Fruit fly (Drosophila melanogaster) whole organism, prepupa: Measurements from ENCODE around the gene CG18744.

Experiments used
- CG10631 ChIP-seq: fragments of 200-800 bp; sonication (Bioruptor generic); optimal IDR thresholded peaks from 2 replicates; lab custom pipeline; 2016; ENCODE audit warnings: missing biosample characterization, missing genetic modification characterization
- CG10669 ChIP-seq: fragments of 200-800 bp; sonication (Bioruptor generic); optimal IDR thresholded peaks from 3 replicates; lab custom pipeline; 2018; ENCODE audit warnings: missing biosample characterization, mild to moderate bottlenecking, missing genetic modification characterization, moderate library complexity
- CG11294 ChIP-seq: fragments of 200-800 bp; sonication (Bioruptor generic); IDR thresholded peaks from 2 replicates; pipeline ENCODE4 v1.3.6; 2022; ENCODE audit warnings: missing biosample characterization, missing genetic modification characterization
- CG11762 ChIP-seq: fragments of 200-800 bp; sonication (Bioruptor generic); optimal IDR thresholded peaks from 3 replicates; lab custom pipeline; 2016; ENCODE audit warnings: missing biosample characterization, missing genetic modification characterization; ENCODE audit not compliant: insufficient read depth
- CG15336 ChIP-seq: fragments of 200-800 bp; sonication (Bioruptor generic); IDR thresholded peaks from 2 replicates; pipeline ENCODE4 v1.3.6; 2022; ENCODE audit warnings: missing biosample characterization, missing genetic modification characterization
- CG1621 ChIP-seq: fragments of 200-800 bp; sonication (Bioruptor generic); optimal IDR thresholded peaks from 3 replicates; lab custom pipeline; 2018; ENCODE audit warnings: missing biosample characterization, mild to moderate bottlenecking, missing genetic modification characterization
- CG16779 ChIP-seq: fragments of 200-800 bp; sonication (Bioruptor generic); optimal IDR thresholded peaks from 3 replicates; lab custom pipeline; 2017; ENCODE audit warnings: missing biosample characterization, mild to moderate bottlenecking, missing genetic modification characterization
- CG3032 ChIP-seq: fragments of 200-800 bp; optimal IDR thresholded peaks from 2 replicates; lab custom pipeline; 2019; ENCODE audit warnings: missing biosample characterization, mild to moderate bottlenecking, missing genetic modification characterization, moderate library complexity
- CG31627 ChIP-seq: fragments of 200-800 bp; sonication (Bioruptor generic); optimal IDR thresholded peaks from 3 replicates; lab custom pipeline; 2016; ENCODE audit warnings: missing biosample characterization, missing genetic modification characterization
- CG32006 ChIP-seq: fragments of 200-800 bp; sonication (Bioruptor generic); optimal IDR thresholded peaks from 3 replicates; lab custom pipeline; 2017; ENCODE audit warnings: missing biosample characterization, mild to moderate bottlenecking, missing genetic modification characterization
- CG34406 ChIP-seq: fragments of 200-800 bp; sonication (Bioruptor generic); optimal IDR thresholded peaks from 3 replicates; lab custom pipeline; 2016; ENCODE audit warnings: missing biosample characterization, missing genetic modification characterization
- CG6163 ChIP-seq: fragments of 200-800 bp; sonication (Bioruptor generic); IDR thresholded peaks from 3 replicates; pipeline ENCODE4 v1.3.6; 2022; ENCODE audit warnings: missing biosample characterization, missing genetic modification characterization
- CG6276 ChIP-seq: fragments of 200-800 bp; sonication (Bioruptor generic); optimal IDR thresholded peaks from 2 replicates; lab custom pipeline; 2017; ENCODE audit warnings: missing biosample characterization, mild to moderate bottlenecking, missing genetic modification characterization
- CG6808 ChIP-seq: fragments of 200-800 bp; sonication (Bioruptor generic); optimal IDR thresholded peaks from 3 replicates; lab custom pipeline; 2017; ENCODE audit warnings: missing biosample characterization, missing genetic modification characterization, mild to moderate bottlenecking, moderate library complexity, missing genetic modification reagents
- CG6854 ChIP-seq: fragments of 200-800 bp; sonication (Bioruptor generic); optimal IDR thresholded peaks from 2 replicates; lab custom pipeline; 2017; ENCODE audit warnings: missing biosample characterization, mild to moderate bottlenecking, missing genetic modification characterization
- CG7368 ChIP-seq: fragments of 200-800 bp; sonication (Bioruptor generic); optimal IDR thresholded peaks from 3 replicates; lab custom pipeline; 2016; ENCODE audit warnings: missing biosample characterization, missing genetic modification characterization
- CG8119 ChIP-seq: fragments of 200-800 bp; sonication (Bioruptor generic); IDR thresholded peaks from 3 replicates; pipeline ENCODE4 v1.3.6; 2022; ENCODE audit warnings: missing biosample characterization, missing genetic modification characterization
- CG8632 ChIP-seq: fragments of 200-800 bp; sonication (Bioruptor generic); optimal IDR thresholded peaks from 3 replicates; lab custom pipeline; 2016; ENCODE audit warnings: missing biosample characterization, missing genetic modification characterization
- CG9139 ChIP-seq: fragments of 200-800 bp; sonication (Bioruptor generic); optimal IDR thresholded peaks from 3 replicates; lab custom pipeline; 2017; ENCODE audit warnings: missing biosample characterization, mild to moderate bottlenecking, missing genetic modification characterization
- Eip78C ChIP-seq: fragments of 200-800 bp; sonication (Bioruptor generic); peaks from one replicate; lab custom pipeline; 2016; ENCODE audit warnings: missing biosample characterization, missing genetic modification characterization
- Ets21C ChIP-seq: fragments of 200-800 bp; sonication (Bioruptor generic); optimal IDR thresholded peaks from 3 replicates; lab custom pipeline; 2016; ENCODE audit warnings: missing biosample characterization, missing genetic modification characterization
- Gug ChIP-seq: fragments of 200-800 bp; sonication (Bioruptor generic); IDR thresholded peaks from 2 replicates; pipeline ENCODE4 v1.3.6; 2022; ENCODE audit warnings: missing biosample characterization, missing genetic modification characterization
- Hr38 ChIP-seq: sonication (Bioruptor generic); optimal IDR thresholded peaks from 2 replicates; lab custom pipeline; 2016; ENCODE audit warnings: missing biosample characterization, missing genetic modification characterization
- Hr4 ChIP-seq: fragments of 200-800 bp; sonication (Bioruptor generic); optimal IDR thresholded peaks from 3 replicates; lab custom pipeline; 2016; ENCODE audit warnings: missing biosample characterization, missing genetic modification characterization
- Lpt ChIP-seq: fragments of 200-800 bp; sonication (Bioruptor generic); optimal IDR thresholded peaks from 3 replicates; lab custom pipeline; 2016; ENCODE audit warnings: missing biosample characterization, missing genetic modification characterization
- Met ChIP-seq: fragments of 200-800 bp; sonication (Bioruptor generic); optimal IDR thresholded peaks from 3 replicates; lab custom pipeline; 2016; ENCODE audit warnings: missing biosample characterization, missing genetic modification characterization
- OdsH ChIP-seq: fragments of 200-800 bp; sonication (Bioruptor generic); optimal IDR thresholded peaks from 3 replicates; lab custom pipeline; 2016; ENCODE audit warnings: missing biosample characterization, missing genetic modification characterization
- Sox102F ChIP-seq: fragments of 200-800 bp; sonication (Bioruptor generic); optimal IDR thresholded peaks from 2 replicates; lab custom pipeline; 2016; ENCODE audit warnings: missing biosample characterization, mild to moderate bottlenecking, missing genetic modification characterization
- Sox14 ChIP-seq: fragments of 200-800 bp; sonication (Bioruptor generic); optimal IDR thresholded peaks from 3 replicates; lab custom pipeline; 2016; ENCODE audit warnings: missing biosample characterization, missing genetic modification characterization
- Sox15 ChIP-seq: fragments of 200-800 bp; sonication (Bioruptor generic); optimal IDR thresholded peaks from 3 replicates; lab custom pipeline; 2016; ENCODE audit warnings: missing biosample characterization, missing genetic modification characterization
- achi ChIP-seq: fragments of 200-800 bp; sonication (Bioruptor generic); optimal IDR thresholded peaks from 3 replicates; lab custom pipeline; 2016; ENCODE audit warnings: missing biosample characterization, missing genetic modification characterization
- cyc ChIP-seq: fragments of 200-800 bp; sonication (Bioruptor generic); optimal IDR thresholded peaks from 3 replicates; lab custom pipeline; 2016; ENCODE audit warnings: missing biosample characterization, missing genetic modification characterization
- dac ChIP-seq: fragments of 200-800 bp; sonication (Bioruptor generic); optimal IDR thresholded peaks from 2 replicates; lab custom pipeline; 2017; ENCODE audit warnings: missing biosample characterization, mild to moderate bottlenecking, missing genetic modification characterization
- eg ChIP-seq: fragments of 200-800 bp; sonication (Bioruptor generic); IDR thresholded peaks from 3 replicates; pipeline ENCODE4 v1.3.6; 2022; ENCODE audit warnings: missing biosample characterization, missing genetic modification characterization
- fd59A ChIP-seq: fragments of 200-800 bp; sonication (Bioruptor generic); optimal IDR thresholded peaks from 2 replicates; lab custom pipeline; 2017; ENCODE audit warnings: missing biosample characterization, mild to moderate bottlenecking, missing genetic modification characterization, missing genetic modification reagents
- fkh ChIP-seq: fragments of 200-800 bp; sonication (Bioruptor generic); optimal IDR thresholded peaks from 3 replicates; lab custom pipeline; 2017; ENCODE audit warnings: missing biosample characterization, mild to moderate bottlenecking, missing genetic modification characterization, moderate library complexity
- net ChIP-seq: fragments of 200-800 bp; sonication (Bioruptor generic); optimal IDR thresholded peaks from 3 replicates; lab custom pipeline; 2016; ENCODE audit warnings: missing biosample characterization, missing genetic modification characterization
- pdm3 ChIP-seq: fragments of 200-800 bp; sonication (Bioruptor generic); optimal IDR thresholded peaks from 3 replicates; lab custom pipeline; 2016; ENCODE audit warnings: missing biosample characterization, missing genetic modification characterization
- salr ChIP-seq, 2 experiments: fragments of 200-800 bp; sonication (Bioruptor generic); optimal IDR thresholded peaks; 3 replicates each; lab custom pipeline; 2016 to 2018; ENCODE audit warnings: missing biosample characterization in 2 of 2, missing genetic modification characterization in 2 of 2, mild to moderate bottlenecking in 1 of 2
- spab ChIP-seq: fragments of 200-800 bp; sonication (Bioruptor generic); optimal IDR thresholded peaks from 2 replicates; lab custom pipeline; 2017; ENCODE audit warnings: missing biosample characterization, mild to moderate bottlenecking, missing genetic modification characterization, missing genetic modification reagents
- ss ChIP-seq, 2 experiments: fragments of 200-800 bp; sonication (Bioruptor generic); optimal IDR thresholded peaks; 2 replicates in 1 of 2; 3 replicates in 1 of 2; lab custom pipeline; 2017 to 2018; ENCODE audit warnings: mild to moderate bottlenecking in 2 of 2, missing biosample characterization in 2 of 2, missing genetic modification characterization in 2 of 2, moderate library complexity in 1 of 2
- svp ChIP-seq: fragments of 200-800 bp; sonication (Bioruptor generic); peaks from one replicate; lab custom pipeline; 2016; ENCODE audit warnings: missing biosample characterization, missing genetic modification characterization
- vri ChIP-seq: fragments of 200-800 bp; sonication (Bioruptor generic); optimal IDR thresholded peaks from 3 replicates; lab custom pipeline; 2016; ENCODE audit warnings: missing biosample characterization, mild to moderate bottlenecking, missing genetic modification characterization

The CG18744 gene

DNA sequence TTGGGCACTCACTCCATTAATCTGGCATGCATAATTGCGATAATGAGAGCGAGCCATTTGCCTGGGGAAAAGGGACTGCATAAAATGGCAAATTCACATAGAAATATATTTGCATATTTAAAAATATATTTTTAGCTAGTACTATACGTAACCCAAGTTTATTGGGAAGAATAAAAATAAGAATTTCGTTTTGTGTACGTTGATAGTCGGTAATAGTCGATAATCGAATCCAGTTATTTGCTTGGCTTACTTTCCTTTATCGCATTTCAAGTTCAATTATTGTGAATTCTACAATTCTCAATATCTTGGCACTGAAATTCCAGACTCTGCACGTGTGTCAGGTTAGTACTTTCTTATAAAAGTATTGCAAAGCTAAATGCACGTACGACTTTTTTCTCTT is 4.1 kb upstream of the CG18744 start, which contains the start of gene CG3014:
Gene CG3014 (minus strand): TSS at position 101 of the 400 bp plus-strand sequence.
- no peak for TF ChIP-seq Lpt
- no peak for TF ChIP-seq CG8632 (GFP tag; lab: Kevin White, UChicago)
- no peak for TF ChIP-seq achi (GFP tag; lab: Kevin White, UChicago)
- no peak for TF ChIP-seq CG11294 (GFP tag; lab: Robert Waterston, UW)
- no peak for TF ChIP-seq pdm3 (GFP tag; lab: Kevin White, UChicago)
- TF ChIP-seq Sox102F: no peak
- no peak for TF ChIP-seq Hr38 (GFP tag; lab: Kevin White, UChicago)
- no peak for TF ChIP-seq salr (GFP tag; optimal IDR thresholded peaks at IDR 0.05; lab: Kevin White, UChicago)
- TF ChIP-seq Ets21C (GFP tag; lab: Kevin White, UChicago): no peak
- no peak for TF ChIP-seq fkh (GFP tag; lab: Kevin White, UChicago)
- no peak for TF ChIP-seq CG32006

DNA sequence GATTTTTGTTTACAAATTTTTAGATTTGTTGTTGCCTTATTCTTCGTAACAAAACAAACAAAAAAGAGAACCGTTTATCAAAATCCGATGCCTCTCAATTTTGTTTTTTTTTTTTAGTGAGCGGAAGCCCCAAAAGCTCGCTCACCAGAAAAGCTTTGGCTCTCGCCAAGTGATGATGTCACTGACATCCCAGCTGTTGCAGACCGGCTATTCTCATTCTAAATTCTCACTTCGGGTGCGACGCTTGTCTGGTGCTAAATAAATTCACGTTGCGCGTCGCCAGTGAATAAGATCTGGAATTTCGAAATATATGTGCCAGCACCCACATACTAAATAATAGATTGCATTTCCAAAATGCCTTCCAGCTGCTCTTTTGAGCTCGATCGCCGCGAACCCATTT is 4.7 kb downstream of the CG18744 start, which contains the start of gene CG2641:
Gene CG2641 (plus strand): TSS at position 215 of the 400 bp plus-strand sequence.
- TF ChIP-seq CG15336 (GFP tag; lab: Robert Waterston, UW): peak; percentile 90
- no peak for TF ChIP-seq Gug
- no peak for TF ChIP-seq Met (GFP tag; lab: Kevin White, UChicago)
- TF ChIP-seq Eip78C (GFP tag; lab: Kevin White, UChicago): peak; percentile 59
- no peak for TF ChIP-seq CG10631 (GFP tag; lab: Kevin White, UChicago)
- no peak for TF ChIP-seq Sox15
- peak; percentile 16 for TF ChIP-seq spab (GFP tag; lab: Kevin White, UChicago)
- TF ChIP-seq CG8119 (GFP tag; lab: Robert Waterston, UW): peak; percentile 89
- TF ChIP-seq net (GFP tag; lab: Kevin White, UChicago): peak; percentile 65
- no peak for TF ChIP-seq CG31627 (GFP tag; lab: Kevin White, UChicago)
- peak; percentile 25 for TF ChIP-seq Sox102F
- peak; percentile 92 for TF ChIP-seq eg (GFP tag; lab: Robert Waterston, UW)
- peak; percentile 51 for TF ChIP-seq svp
- TF ChIP-seq CG6276 (GFP tag; lab: Kevin White, UChicago): peak; percentile 75
- no peak for TF ChIP-seq Hr4
- TF ChIP-seq Lpt: peak; percentile 3
- TF ChIP-seq CG9139 (GFP tag; lab: Kevin White, UChicago): peak; percentile 48
- TF ChIP-seq CG11762 (GFP tag; lab: Kevin White, UChicago): no peak
- no peak for TF ChIP-seq Hr38 (GFP tag; lab: Kevin White, UChicago)
- TF ChIP-seq ss (GFP tag; optimal IDR thresholded peaks at IDR 0.05; lab: Kevin White, UChicago): peak in 1 of 2 experiments; percentile 58
- peak; percentile 28 for TF ChIP-seq pdm3 (GFP tag; lab: Kevin White, UChicago)
- TF ChIP-seq CG7368 (GFP tag; lab: Kevin White, UChicago): peak; percentile 18
- no peak for TF ChIP-seq Sox14 (GFP tag; lab: Kevin White, UChicago)
- TF ChIP-seq vri: peak; percentile 67
- peak; percentile 14 for TF ChIP-seq CG34406 (GFP tag; lab: Kevin White, UChicago)
- peak; percentile 24 for TF ChIP-seq achi (GFP tag; lab: Kevin White, UChicago)
- no peak for TF ChIP-seq CG6854
- TF ChIP-seq CG6808 (GFP tag; lab: Kevin White, UChicago): peak; percentile 45
- TF ChIP-seq CG1621: peak; percentile 31
- TF ChIP-seq cyc (GFP tag; lab: Kevin White, UChicago): no peak
- TF ChIP-seq salr (GFP tag; optimal IDR thresholded peaks at IDR 0.05; lab: Kevin White, UChicago): peak in 1 of 2 experiments; percentile 27
- no peak for TF ChIP-seq CG8632 (GFP tag; lab: Kevin White, UChicago)
- TF ChIP-seq fd59A (GFP tag; lab: Kevin White, UChicago): peak; percentile 3
- TF ChIP-seq CG3032: no peak
- TF ChIP-seq CG10669 (GFP tag; lab: Kevin White, UChicago): peak; percentile 31
- peak; percentile 94 for TF ChIP-seq CG6163 (GFP tag; lab: Robert Waterston, UW)
- no peak for TF ChIP-seq OdsH (GFP tag; lab: Kevin White, UChicago)
- peak; percentile 22 for TF ChIP-seq fkh (GFP tag; lab: Kevin White, UChicago)
- peak; percentile 74 for TF ChIP-seq CG16779 (tag; lab: Kevin White, UChicago)
- TF ChIP-seq dac (GFP tag; lab: Kevin White, UChicago): no peak
